Worm (Caenorhabditis elegans): Measurements from ENCODE around the gene C48B4.10.

The C48B4.10 gene

DNA sequence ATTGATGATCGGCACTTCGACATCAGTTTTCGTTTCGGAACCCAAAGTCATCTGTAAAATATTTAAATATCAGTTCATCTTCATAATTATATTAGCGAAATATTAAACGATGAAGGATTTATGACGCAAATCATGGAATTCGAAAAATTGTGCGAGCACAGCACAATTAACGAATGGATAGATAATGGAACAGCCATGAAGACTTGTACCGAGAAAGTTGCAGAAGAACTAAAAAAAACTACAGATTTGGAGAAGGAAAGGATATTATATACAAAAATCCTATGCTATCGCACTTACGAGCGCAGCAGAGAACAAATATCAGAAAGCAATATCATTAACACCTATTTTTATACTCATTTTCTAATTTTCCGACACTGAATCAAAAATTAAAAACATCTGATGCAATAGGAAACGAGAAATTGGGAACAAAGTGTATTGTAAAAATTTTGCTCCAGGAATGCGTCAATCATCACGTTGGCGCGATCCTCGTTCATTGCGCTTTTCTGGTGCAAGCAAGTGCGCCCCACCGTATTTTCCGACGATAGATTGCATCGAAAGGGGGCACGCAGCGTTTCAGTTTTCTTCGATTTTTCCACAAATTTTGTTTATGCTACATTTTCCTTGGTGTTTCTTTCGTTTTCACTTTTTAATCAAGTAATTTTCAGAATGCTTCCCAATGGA, 42.8 kb downstream of the C48B4.10 start, which contains the start of the genes clu-1 and prp-40 (continued):
- TF ChIP-seq ama-1 (optimal IDR thresholded peaks at IDR 0.05): no peak
- no peak for TF ChIP-seq ztf-11 (tag; optimal IDR thresholded peaks at IDR 0.05)
- peak; percentile 62 for TF ChIP-seq tbx-2 (tag; optimal IDR thresholded peaks at IDR 0.05)
- no peak for TF ChIP-seq nhr-12 (tag; optimal IDR thresholded peaks at IDR 0.05)
- TF ChIP-seq lin-15B (tag; optimal IDR thresholded peaks at IDR 0.05): peak; percentile 98
- peak; percentile 69 for TF ChIP-seq fkh-10 (GFP tag; optimal IDR thresholded peaks at IDR 0.05)
- peak; percentile 74 for TF ChIP-seq pqm-1 (tag; optimal IDR thresholded peaks at IDR 0.05)
- TF ChIP-seq egl-27 (tag; optimal IDR thresholded peaks at IDR 0.05): peak; percentile 71

DNA sequence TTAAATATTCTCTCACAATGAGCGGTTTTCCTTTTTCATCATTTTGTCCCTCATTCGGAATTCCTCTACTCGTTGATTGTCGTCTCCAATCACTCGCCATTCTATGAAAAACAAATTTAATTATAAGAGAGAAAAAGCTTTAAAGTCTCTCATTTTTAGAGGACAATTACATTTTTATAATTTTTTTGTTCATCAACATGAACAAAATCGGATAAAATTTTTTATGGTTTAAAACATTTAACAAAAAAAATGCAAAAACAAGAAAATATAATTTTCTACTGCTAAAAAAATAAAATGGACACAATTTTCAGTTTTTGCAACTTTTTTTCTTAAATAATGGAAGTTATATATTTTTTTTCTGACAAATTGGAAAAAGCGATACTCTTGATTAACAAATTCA, 48.2 kb downstream of the C48B4.10 start, which contains the start of gene F55H2.7:
F55H2.7 (minus strand) TSS at position 101 of the 400 bp plus-strand sequence.
- no peak for TF ChIP-seq nhr-43 (tag; optimal IDR thresholded peaks at IDR 0.05; ENCODE audit: poor library complexity, severe bottlenecking)
- TF ChIP-seq pqm-1 (tag; optimal IDR thresholded peaks at IDR 0.05): no peak
- TF ChIP-seq fkh-10 (GFP tag; optimal IDR thresholded peaks at IDR 0.05): no peak
- no peak for TF ChIP-seq nfya-1 (tag; optimal IDR thresholded peaks at IDR 0.05; ENCODE audit: insufficient read depth)
- TF ChIP-seq daf-12 (tag; optimal IDR thresholded peaks at IDR 0.05): no peak
- TF ChIP-seq nhr-76 (tag; optimal IDR thresholded peaks at IDR 0.05): no peak
- no peak for TF ChIP-seq fkh-2 (tag; optimal IDR thresholded peaks at IDR 0.05)
- TF ChIP-seq lsy-12 (tag; optimal IDR thresholded peaks at IDR 0.05): no peak
- TF ChIP-seq zag-1 (tag; optimal IDR thresholded peaks at IDR 0.05): no peak

DNA sequence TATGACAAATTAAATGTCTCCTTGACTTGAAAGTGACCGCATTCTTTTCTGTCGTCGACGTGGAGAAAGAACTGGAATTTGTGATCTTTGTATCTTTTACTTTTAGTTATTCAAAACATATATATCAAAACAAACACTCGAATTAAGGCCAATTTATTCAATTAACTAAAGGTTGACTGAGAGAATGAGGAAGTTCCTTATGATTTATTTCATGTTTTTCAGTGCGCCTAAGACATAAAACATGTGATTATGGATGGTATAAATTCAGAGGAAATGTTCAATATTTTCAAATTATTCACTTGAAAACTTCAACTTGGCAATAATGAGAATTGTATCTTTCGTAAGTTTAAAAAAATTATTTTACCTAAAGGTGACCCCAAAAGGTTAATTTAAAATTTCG, 50.7 kb downstream of the C48B4.10 start, which contains the start of gene F55H2.8:
F55H2.8 (plus strand) TSS at position 301 of the 400 bp plus-strand sequence.
- TF ChIP-seq lsy-12 (tag; optimal IDR thresholded peaks at IDR 0.05) (no peak), nhr-23 (tag; optimal IDR thresholded peaks at IDR 0.05) (peak; percentile 17)

All from whole organism, L3 larva.